Worm (Caenorhabditis elegans): ENCODE data around the gene sshk-1.

The sshk-1 gene

DNA sequence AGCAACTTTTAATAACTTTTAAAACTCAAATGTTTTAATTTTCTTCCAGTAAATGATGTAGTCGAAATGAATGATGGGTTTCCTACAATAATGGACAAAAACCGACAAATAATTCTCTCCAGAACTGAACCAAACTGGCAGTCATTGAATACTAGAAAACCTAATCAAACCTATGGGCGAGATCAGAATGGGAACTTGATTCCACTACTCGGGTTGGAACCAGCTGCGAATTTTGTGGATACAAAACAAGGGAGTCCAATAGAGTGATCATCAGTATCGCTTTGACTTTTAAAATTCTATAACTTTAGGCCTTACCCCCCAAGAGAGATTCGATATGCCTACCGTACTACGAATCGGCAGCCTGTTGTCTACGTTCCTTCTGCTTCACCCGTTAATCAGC is 10.7 kb downstream of the sshk-1 start:
- TF ChIP-seq dao-5 (tag; optimal IDR thresholded peaks at IDR 0.05) (no peak), him-1 (tag; optimal IDR thresholded peaks at IDR 0.05) (no peak), W03F9.2 (tag; optimal IDR thresholded peaks at IDR 0.05) (no peak)

DNA sequence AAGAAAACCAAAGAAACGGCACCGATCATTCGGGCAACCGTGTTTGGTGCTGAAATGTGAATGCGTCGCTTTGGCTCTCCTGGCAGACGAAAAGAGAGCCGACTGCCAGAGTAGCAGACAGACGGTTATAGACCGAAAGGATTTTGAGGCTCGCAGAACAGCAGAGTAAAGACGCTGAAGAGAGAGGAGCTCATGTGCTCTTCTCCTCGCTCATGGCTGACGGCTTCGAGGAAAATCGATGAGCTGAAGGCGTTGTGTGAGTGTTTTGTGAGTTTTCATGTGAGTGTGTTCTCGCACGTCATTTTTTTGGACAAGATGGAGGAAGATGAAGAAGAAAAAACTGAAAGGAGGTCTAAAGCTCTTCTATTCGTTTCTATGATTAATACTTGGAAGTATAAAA is 12.9 kb downstream of the sshk-1 start, which contains the start of gene sbt-1:
TSS of gene sbt-1 (minus strand) at position 62 of the 400 bp plus-strand sequence.
- peak; percentile 40 for TF ChIP-seq him-1 (tag; optimal IDR thresholded peaks at IDR 0.05)
- no peak for TF ChIP-seq dao-5 (tag; optimal IDR thresholded peaks at IDR 0.05)

DNA sequence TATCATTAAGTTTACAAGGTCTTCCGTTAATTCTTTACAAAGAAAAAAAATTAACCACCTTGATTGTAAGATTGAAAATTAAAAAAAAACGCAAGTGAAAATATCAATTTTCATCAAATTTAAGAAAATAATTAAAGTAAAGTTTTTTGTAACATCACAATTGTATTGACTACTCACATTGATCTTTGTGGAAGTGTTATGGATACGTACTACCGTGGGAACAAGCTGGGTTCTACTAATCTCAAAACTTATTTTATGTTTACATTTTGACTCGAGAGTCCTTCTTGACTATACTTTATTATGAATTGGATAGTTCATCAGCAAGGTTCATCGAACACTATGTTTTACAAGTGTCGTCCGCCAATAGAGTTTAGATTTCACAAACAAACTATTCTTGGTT is 13.6 kb downstream of the sshk-1 start, which contains the start of gene num-1:
TSS of gene num-1 (plus strand) at position 301 of the 400 bp plus-strand sequence.
- TF ChIP-seq W03F9.2 (tag; optimal IDR thresholded peaks at IDR 0.05) (no peak), dao-5 (tag; optimal IDR thresholded peaks at IDR 0.05) (no peak), him-1 (tag; optimal IDR thresholded peaks at IDR 0.05) (no peak)

DNA sequence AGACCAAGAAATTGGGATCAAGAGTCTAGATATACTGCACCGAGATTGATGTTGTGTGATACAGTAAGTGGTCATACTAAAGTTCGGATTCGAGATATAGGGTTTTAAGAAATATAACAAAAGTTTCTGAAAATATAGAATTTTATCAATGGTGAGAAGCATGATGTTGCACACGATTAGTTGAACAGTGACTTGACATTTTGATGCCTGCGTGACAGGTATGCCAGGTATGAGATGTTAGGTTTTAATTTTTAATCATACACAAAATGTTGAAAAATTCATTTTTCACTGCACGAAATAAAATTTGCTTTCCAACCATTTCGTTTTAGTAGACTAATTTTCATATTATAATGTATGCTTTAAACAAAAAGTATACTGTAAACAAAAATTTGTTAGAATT is 14.5 kb downstream of the sshk-1 start:
- TF ChIP-seq W03F9.2 (tag; optimal IDR thresholded peaks at IDR 0.05) (no peak), dao-5 (tag; optimal IDR thresholded peaks at IDR 0.05) (no peak), him-1 (tag; optimal IDR thresholded peaks at IDR 0.05) (no peak)

DNA sequence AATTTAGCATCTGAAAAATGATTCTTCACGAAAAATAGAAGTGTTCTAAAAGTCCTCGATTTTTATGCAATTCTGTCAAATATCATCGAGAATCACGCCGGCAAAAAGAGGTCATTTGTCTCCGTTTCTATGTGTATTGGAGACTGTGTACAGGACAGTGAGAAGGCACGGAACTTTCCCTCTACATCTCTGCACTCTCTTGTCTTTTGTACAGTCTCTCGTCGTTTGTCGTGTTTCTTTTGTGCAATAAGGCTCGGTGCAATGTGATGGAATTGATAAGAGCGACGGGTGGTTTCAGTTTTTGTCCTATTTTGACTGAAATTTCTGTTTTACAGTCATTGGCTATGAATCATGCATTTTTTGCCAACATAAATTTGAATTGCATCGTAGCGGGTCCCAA is 15.9 kb downstream of the sshk-1 start:
- TF ChIP-seq W03F9.2 (tag; optimal IDR thresholded peaks at IDR 0.05) (no peak), dao-5 (tag; optimal IDR thresholded peaks at IDR 0.05) (no peak), him-1 (tag; optimal IDR thresholded peaks at IDR 0.05) (no peak)

DNA sequence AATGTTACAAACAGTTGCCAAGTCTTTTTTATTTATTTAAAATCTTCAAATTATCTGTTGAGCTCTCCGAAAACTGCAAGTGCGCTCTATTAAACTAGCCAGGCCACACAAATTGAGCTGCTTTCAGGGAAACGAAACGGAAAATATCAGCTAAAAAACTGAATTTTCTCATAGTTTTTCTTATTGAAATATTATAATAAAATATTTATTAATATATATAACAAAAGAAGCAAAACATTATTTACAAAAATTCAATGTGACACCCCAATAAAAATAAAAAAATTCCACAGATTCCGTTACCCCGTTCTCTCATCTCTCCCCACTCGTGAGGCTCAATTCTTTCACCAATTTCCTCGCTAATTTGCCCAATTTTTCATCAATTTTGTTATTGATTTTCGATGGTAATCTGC is 16.6 kb downstream of the sshk-1 start:
- no peak for TF ChIP-seq him-1 (tag; optimal IDR thresholded peaks at IDR 0.05)
- TF ChIP-seq dao-5 (tag; optimal IDR thresholded peaks at IDR 0.05) = no peak
- no peak for TF ChIP-seq W03F9.2 (tag; optimal IDR thresholded peaks at IDR 0.05)

DNA sequence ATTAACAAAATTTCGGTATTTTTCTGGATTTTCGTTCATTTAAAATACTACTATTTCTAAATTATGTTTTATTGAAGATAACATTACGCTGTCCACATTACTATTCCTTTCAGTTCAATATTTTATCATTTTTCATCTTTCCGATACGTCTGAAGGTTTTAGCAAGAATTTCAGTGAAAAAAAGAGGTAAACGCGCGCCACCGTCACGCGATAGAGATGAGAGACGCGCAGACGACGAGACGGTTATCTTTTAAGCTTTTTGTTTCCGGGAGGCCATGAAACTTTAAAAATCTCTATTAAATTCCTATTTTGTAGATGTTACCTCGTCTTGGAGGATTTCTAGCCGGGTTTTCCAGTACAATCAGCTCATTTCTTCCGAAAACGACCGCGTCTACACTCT is 21.8 kb downstream of the sshk-1 start, which contains the start of gene mrps-12:
TSS of gene mrps-12 (plus strand) at position 316 of the 400 bp plus-strand sequence.
- TF ChIP-seq W03F9.2 (tag; optimal IDR thresholded peaks at IDR 0.05) = no peak
- no peak for TF ChIP-seq him-1 (tag; optimal IDR thresholded peaks at IDR 0.05)
- no peak for TF ChIP-seq dao-5 (tag; optimal IDR thresholded peaks at IDR 0.05)

DNA sequence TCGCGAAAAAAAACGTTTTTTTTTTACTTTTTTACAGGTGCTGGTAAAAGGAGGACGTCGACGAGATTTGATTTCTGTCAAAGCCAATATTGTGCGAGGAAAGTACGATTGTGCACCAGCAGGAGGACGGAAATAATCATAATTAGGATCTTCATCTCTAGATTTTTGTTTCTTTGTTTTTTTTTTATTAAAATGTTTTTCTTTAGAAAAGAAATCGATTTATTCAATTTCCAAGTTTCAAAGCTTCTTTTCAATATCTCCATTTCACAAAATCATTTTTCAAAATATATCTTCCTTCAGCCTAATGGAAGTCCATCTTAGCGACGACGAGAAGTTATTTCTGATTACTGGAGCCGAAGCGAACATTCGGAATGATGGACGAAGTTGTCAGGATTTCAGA is 22.6 kb downstream of the sshk-1 start, which contains the start of gene exos-7:
TSS of gene exos-7 (plus strand) at position 301 of the 400 bp plus-strand sequence.
- TF ChIP-seq W03F9.2 (tag; optimal IDR thresholded peaks at IDR 0.05) (no peak), him-1 (tag; optimal IDR thresholded peaks at IDR 0.05) (no peak), dao-5 (tag; optimal IDR thresholded peaks at IDR 0.05) (no peak)

DNA sequence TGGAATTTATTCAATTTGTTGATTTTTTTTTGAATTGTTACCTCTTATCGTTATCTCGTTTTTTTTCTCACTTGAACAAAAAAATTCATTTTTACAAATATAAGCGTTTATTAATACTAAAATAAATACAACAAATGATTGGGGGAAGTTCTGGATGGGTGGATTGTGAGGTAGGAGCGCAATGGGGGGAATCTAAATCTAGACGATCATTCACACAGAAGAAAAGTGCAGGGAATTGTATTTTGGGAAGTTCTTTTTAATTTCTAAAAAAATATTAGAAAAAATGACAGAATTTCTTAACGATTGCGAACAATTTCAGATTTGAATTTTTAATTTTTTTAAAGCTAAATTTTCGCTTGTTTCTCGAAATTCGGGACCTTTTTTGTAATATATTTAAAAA is 25.5 kb downstream of the sshk-1 start:
- TF ChIP-seq W03F9.2 (tag; optimal IDR thresholded peaks at IDR 0.05) = no peak
- no peak for TF ChIP-seq him-1 (tag; optimal IDR thresholded peaks at IDR 0.05)
- TF ChIP-seq dao-5 (tag; optimal IDR thresholded peaks at IDR 0.05) = no peak

DNA sequence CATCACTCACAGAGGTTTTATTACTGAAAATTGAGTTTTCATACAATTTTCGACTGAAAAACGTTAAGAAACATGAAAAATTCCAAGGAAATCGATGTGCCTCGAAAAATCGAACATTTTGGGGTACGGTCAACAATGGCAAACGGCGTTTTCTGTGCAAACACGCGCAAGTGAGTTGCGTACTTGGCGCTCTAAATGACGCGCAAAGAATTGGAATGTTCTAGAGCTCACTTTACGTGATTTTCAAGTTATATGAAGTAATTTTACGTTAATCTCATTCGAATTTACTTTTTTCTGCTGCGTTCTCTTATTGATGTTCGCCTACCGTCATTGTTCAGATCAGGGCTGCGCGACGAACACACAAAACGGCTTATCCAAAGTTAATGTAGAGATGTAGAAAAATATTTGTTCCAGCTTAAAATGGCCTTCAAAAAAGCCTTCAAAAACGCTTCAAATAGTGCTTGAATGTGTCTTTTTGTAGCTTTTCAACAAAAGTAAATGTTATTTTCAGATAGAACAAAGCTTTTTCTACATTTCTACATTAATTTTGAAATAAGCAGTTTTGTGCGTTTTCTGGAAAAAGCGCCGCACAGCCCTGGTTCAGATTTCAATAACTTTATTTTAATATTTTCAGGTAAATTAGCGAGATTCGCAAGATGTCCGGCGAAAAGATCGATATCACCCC is 29.7 kb downstream of the sshk-1 start, which contains the start of the genes F31D4.2 and fkb-6:
TSS of gene F31D4.2 (minus strand) at position 23 of the 685 bp plus-strand sequence.
TSS of gene fkb-6 (plus strand) at position 635 of the 685 bp plus-strand sequence.
- TF ChIP-seq him-1 (tag; optimal IDR thresholded peaks at IDR 0.05) = peak; percentile 2
- no peak for TF ChIP-seq dao-5 (tag; optimal IDR thresholded peaks at IDR 0.05)
- TF ChIP-seq W03F9.2 (tag; optimal IDR thresholded peaks at IDR 0.05) = peak; percentile 76

DNA sequence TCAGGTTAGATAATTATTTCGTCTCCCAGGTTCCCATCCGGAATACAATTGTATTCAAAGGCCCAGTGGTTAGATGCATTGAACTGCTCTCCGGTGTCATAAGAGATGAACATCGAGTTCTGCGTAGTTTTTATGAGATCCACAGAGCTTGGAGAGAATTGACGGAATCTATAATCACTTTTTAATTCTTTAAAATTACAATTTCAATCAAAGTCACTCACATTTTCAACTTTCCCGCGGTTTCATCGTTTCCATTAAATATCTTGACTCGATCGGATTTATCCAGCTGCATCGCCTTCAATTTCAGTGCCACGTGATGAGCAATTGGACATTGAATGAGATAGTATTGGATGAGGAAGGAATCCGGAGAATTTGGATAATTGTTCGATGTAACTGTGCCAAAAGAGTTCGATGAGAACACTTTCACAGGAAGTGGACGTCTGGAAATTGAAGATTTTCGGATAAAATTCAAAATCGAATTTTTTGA is 31.8 kb downstream of the sshk-1 start:
- TF ChIP-seq him-1 (tag; optimal IDR thresholded peaks at IDR 0.05) (no peak), dao-5 (tag; optimal IDR thresholded peaks at IDR 0.05) (no peak), W03F9.2 (tag; optimal IDR thresholded peaks at IDR 0.05) (peak; percentile 24)

DNA sequence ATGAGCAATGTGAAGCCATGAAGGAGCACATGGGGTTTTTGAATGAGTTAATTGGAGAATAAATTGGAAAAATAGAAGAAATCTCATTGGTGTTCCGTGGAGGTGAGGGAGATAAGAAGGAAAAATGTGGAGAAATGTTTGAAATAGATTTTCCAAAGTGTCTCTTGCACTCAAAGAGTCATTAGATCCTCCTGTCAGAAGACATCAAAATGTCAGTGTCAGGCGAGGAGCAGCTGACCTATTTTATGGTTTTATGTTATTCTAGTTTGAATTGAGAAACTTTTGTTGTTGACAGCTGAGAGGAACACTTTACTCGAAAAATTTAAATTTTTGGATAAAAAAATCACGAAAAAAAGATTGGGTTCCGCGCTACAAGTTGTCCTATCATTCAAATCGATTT is 34.6 kb downstream of the sshk-1 start, which contains the start of gene clec-264:
TSS of gene clec-264 (minus strand) at position 122 of the 400 bp plus-strand sequence.
- TF ChIP-seq W03F9.2 (tag; optimal IDR thresholded peaks at IDR 0.05) (no peak), dao-5 (tag; optimal IDR thresholded peaks at IDR 0.05) (no peak), him-1 (tag; optimal IDR thresholded peaks at IDR 0.05) (no peak)

DNA sequence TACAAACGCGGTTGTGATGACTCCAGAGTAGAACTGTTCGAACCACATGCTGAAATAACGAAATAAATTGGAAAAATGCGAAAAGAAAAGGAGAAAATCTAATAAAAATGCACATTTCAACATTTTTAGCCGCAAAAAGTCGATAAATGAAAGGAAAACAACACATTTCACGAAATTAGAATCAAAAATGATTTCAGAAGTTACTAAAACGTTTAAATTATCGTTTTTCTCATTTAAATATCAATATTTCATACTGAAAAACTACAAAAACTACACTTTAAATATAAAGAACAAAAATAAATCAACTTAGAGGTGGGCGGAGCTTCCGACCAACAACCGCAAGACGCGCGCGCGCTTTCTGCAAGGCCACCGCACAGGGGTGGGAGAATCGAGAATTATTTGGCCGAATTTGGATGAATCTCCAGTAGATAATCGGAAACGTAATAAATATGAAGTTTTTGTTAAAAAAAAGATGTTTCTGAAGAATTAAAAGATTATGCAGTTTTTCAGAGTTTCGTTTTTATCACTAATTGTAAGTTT is 36.0 kb downstream of the sshk-1 start, which contains the start of gene ndua-1:
TSS of gene ndua-1 (minus strand) at position 51 of the 540 bp plus-strand sequence.
- TF ChIP-seq him-1 (tag; optimal IDR thresholded peaks at IDR 0.05) (no peak), dao-5 (tag; optimal IDR thresholded peaks at IDR 0.05) (no peak), W03F9.2 (tag; optimal IDR thresholded peaks at IDR 0.05) (peak; percentile 60)

DNA sequence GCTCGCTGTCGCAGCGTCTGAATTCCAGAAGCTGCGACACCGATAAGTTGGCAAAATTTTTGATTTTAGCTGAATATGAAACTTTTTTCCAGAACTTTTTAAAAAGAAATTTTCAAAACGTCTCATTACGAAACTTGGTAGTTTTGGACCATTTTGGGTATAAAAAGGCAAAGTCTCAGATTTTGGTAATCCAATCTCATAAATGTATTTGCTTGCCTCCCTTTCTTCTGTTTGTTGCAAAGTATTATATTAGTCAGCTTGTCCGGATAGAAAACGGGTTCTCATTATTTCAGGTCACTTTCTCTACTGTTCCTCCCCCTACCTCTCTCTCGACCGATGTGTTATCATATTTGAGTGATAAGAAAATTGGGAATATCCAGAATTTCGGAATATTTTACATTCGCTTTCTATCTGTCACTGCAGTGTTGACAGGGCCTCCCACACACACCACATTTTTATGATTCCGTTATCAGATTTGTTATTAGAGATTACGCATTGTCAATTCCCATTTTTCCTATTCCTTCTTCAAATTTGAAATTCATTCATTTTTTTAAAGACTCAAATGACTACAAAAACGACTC is 37.7 kb downstream of the sshk-1 start, which contains the start of gene F31D4.5:
TSS of gene F31D4.5 (plus strand) at position 491 of the 581 bp plus-strand sequence.
- no peak for TF ChIP-seq W03F9.2 (tag; optimal IDR thresholded peaks at IDR 0.05)
